Worm (Caenorhabditis elegans) whole organism, L1 larva: ENCODE data around the gene Y38H8A.7.

ENCODE experiments used
- efl-3 ChIP-seq: fragments of 200-800 bp; sonication (Bioruptor generic); optimal IDR thresholded peaks from 2 replicates; lab custom pipeline; 2018; ENCODE audit warnings: mild to moderate bottlenecking, missing genetic modification characterization, missing compliant biosample characterization
- egl-13 ChIP-seq: sonication (generic microtip); optimal IDR thresholded peaks from 2 replicates; lab custom pipeline; 2016; ENCODE audit warnings: missing genotype, missing genetic modification reagents, missing genetic modification characterization, missing compliant biosample characterization
- elt-2 ChIP-seq: sonication (generic microtip); optimal IDR thresholded peaks from 2 replicates; lab custom pipeline; 2016; ENCODE audit warnings: missing genetic modification characterization, mild to moderate bottlenecking, inconsistent platforms, missing compliant biosample characterization, missing genetic modification reagents
- ets-5 ChIP-seq: fragments of 200-800 bp; sonication (Bioruptor generic); IDR thresholded peaks from 2 replicates; pipeline ENCODE4 v1.3.6; 2022; ENCODE audit warnings: missing genetic modification characterization, missing compliant biosample characterization
- fkh-10 ChIP-seq: sonication (generic microtip); optimal IDR thresholded peaks from 2 replicates; lab custom pipeline; 2017; ENCODE audit warnings: missing biosample characterization, missing genetic modification reagents, missing genetic modification characterization
- hlh-17 ChIP-seq: fragments of 200-800 bp; sonication (Bioruptor generic); optimal IDR thresholded peaks from 2 replicates; lab custom pipeline; 2018; ENCODE audit warnings: missing genetic modification characterization, mild to moderate bottlenecking, missing compliant biosample characterization, moderate library complexity, borderline replicate concordance
- hlh-4 ChIP-seq: sonication (generic microtip); optimal IDR thresholded peaks from 2 replicates; lab custom pipeline; 2016; ENCODE audit warnings: mild to moderate bottlenecking, missing genetic modification characterization, missing compliant biosample characterization
- lin-13 ChIP-seq: fragments of 150-350 bp; optimal IDR thresholded peaks from 2 replicates; lab custom pipeline; 2014; ENCODE audit warnings: missing biosample characterization, missing genetic modification reagents, missing genetic modification characterization
- lir-3 ChIP-seq: sonication (generic microtip); optimal IDR thresholded peaks from 2 replicates; lab custom pipeline; 2016; ENCODE audit warnings: mild to moderate bottlenecking, missing genetic modification characterization, moderate library complexity, missing compliant biosample characterization; ENCODE audit not compliant: poor library complexity
- mef-2 ChIP-seq: fragments of 150-350 bp; optimal IDR thresholded peaks from 2 replicates; lab custom pipeline; 2014; ENCODE audit warnings: missing biosample characterization, missing genetic modification characterization
- nhr-237 ChIP-seq: fragments of 150-350 bp; optimal IDR thresholded peaks from 2 replicates; lab custom pipeline; 2014; ENCODE audit warnings: missing biosample characterization, missing genetic modification characterization
- nhr-90 ChIP-seq: sonication (generic microtip); optimal IDR thresholded peaks from 2 replicates; lab custom pipeline; 2016; ENCODE audit warnings: mild to moderate bottlenecking, missing genetic modification characterization, missing compliant biosample characterization; ENCODE audit not compliant: poor library complexity
- snu-23 ChIP-seq: sonication (generic microtip); optimal IDR thresholded peaks from 2 replicates; lab custom pipeline; 2016; ENCODE audit warnings: missing genetic modification characterization, missing compliant biosample characterization
- sox-4 ChIP-seq: sonication (generic microtip); optimal IDR thresholded peaks from 2 replicates; lab custom pipeline; 2016; ENCODE audit warnings: missing genetic modification characterization, missing compliant biosample characterization
- sptf-1 ChIP-seq: fragments of 150-350 bp; optimal IDR thresholded peaks from 2 replicates; lab custom pipeline; 2014; ENCODE audit warnings: missing biosample characterization, missing genetic modification characterization
- unc-130 ChIP-seq: fragments of 150-350 bp; optimal IDR thresholded peaks from 2 replicates; lab custom pipeline; 2017; ENCODE audit warnings: missing biosample characterization, missing genetic modification characterization, inconsistent platforms
- unc-86 ChIP-seq: sonication (generic microtip); optimal IDR thresholded peaks from 2 replicates; lab custom pipeline; 2016; ENCODE audit warnings: missing genetic modification characterization, missing compliant biosample characterization
- zip-4 ChIP-seq: fragments of 200-800 bp; sonication (Bioruptor generic); optimal IDR thresholded peaks from 2 replicates; lab custom pipeline; 2018; ENCODE audit warnings: mild to moderate bottlenecking, missing genetic modification characterization, moderate library complexity, missing compliant biosample characterization
- ztf-4 ChIP-seq: fragments of 150-350 bp; optimal IDR thresholded peaks from 2 replicates; lab custom pipeline; 2014; ENCODE audit warnings: missing biosample characterization, missing genetic modification characterization

Gene Y38H8A.7

ce11 chrIV:13505662-13506061 lies 50.4 kb downstream of the Y38H8A.7 start, which contains the start of gene nlp-17:
Gene nlp-17 (minus strand): TSS chrIV:13505762.
- TF ChIP-seq ztf-4 (no peak), unc-130 (no peak), unc-86 (no peak), fkh-10 (no peak), sox-4 (no peak), efl-3 (GFP tag; lab: Kevin White, UChicago) (no peak), ets-5 (GFP tag; lab: Robert Waterston, UW) (no peak), elt-2 (tag; lab: Kevin White, UChicago) (no peak), egl-13 (tag; lab: Kevin White, UChicago) (no peak), lin-13 (GFP tag; lab: Kevin White, UChicago) (no peak), hlh-4 (tag; lab: Kevin White, UChicago) (no peak), mef-2 (no peak), sptf-1 (no peak), hlh-17 (no peak), nhr-90 (no peak), nhr-237 (no peak), zip-4 (GFP tag; lab: Kevin White, UChicago) (no peak), snu-23 (GFP tag; lab: Kevin White, UChicago) (no peak), lir-3 (tag; lab: Kevin White, UChicago) (no peak)
